Comparison of ENCODE assay signal across 2 fruit fly cellular contexts in the genomic region with DNA sequence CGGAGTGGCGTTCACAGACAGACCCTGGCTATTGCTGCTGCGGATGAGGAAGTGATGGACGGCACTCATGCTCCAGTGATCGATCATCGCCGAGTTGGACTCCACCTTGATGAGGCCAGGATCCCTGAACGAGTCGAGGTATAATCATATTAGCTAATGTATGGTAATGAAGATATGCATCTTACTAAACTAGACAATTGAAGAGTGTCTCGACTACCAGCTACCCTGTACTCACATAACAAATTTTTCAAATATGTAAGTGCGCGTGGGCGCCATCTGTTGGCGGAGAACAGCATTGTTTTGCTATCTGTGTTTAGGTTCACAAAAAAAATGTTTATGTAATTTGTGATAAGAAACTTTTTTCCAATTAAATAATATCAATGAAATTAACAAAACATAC.
A peak's percentile ranks its signal among the peaks of the same experiment; 100 is the strongest.
TF ChIP-seq lines count a peak whose summit lies in the region.

No protein-coding gene starts in this region.

- peak; percentile 48 to 65 for TF ChIP-seq CTCF in S2 (optimal IDR thresholded peaks at IDR 0.05; lab: Kevin White, UChicago)
- peak; percentile 86 for TF ChIP-seq CTCF in whole organism, embryonic (GFP tag; optimal IDR thresholded peaks at IDR 0.05; lab: Kevin White, UChicago)

TF ChIP-seq in whole organism, embryonic, 481 proteins besides CTCF, POLR2A, EP300 and RAD21:
- no peak for TF ChIP-seq bowl (GFP tag; IDR thresholded peaks at IDR 0.05; lab: Robert Waterston, UW)
- peak; percentile 45 for TF ChIP-seq Scr (GFP tag; IDR thresholded peaks at IDR 0.05; lab: Robert Waterston, UW; ENCODE audit: partially characterized antibody)
- TF ChIP-seq CG6791 (GFP tag; IDR thresholded peaks at IDR 0.05; lab: Robert Waterston, UW; ENCODE audit: partially characterized antibody), result peak; percentile 59; the same call in 1 of the 3 replicates
- peak; percentile 12; the same call in 1 of the 2 replicates for TF ChIP-seq inv (GFP tag; IDR thresholded peaks at IDR 0.05; lab: Robert Waterston, UW; ENCODE audit: partially characterized antibody)
- peak; percentile 64; the same call in 2 of the 3 replicates for TF ChIP-seq HLH4C (GFP tag; IDR thresholded peaks at IDR 0.05; lab: Robert Waterston, UW; ENCODE audit: partially characterized antibody)
- no peak for TF ChIP-seq MBD-R2 (GFP tag; IDR thresholded peaks at IDR 0.05; lab: Robert Waterston, UW)
- TF ChIP-seq Bgb (GFP tag; IDR thresholded peaks at IDR 0.05; lab: Robert Waterston, UW; ENCODE audit: partially characterized antibody), result peak; percentile 19; the same call in 1 of the 2 replicates
- no peak for TF ChIP-seq pnt (GFP tag; optimal IDR thresholded peaks at IDR 0.05; lab: Kevin White, UChicago)
- TF ChIP-seq hb (GFP tag; IDR thresholded peaks at IDR 0.05; lab: Robert Waterston, UW; ENCODE audit: partially characterized antibody), result peak; percentile 57; the same call in 1 of the 3 replicates
- peak; percentile 61 for TF ChIP-seq CG16813 (GFP tag; IDR thresholded peaks at IDR 0.05; lab: Robert Waterston, UW; ENCODE audit: partially characterized antibody)
- TF ChIP-seq jigr1 (GFP tag; IDR thresholded peaks at IDR 0.05; lab: Robert Waterston, UW), result no peak
- no peak for TF ChIP-seq Xrp1 (GFP tag; IDR thresholded peaks at IDR 0.05; lab: Robert Waterston, UW)
- TF ChIP-seq D19B (GFP tag; optimal IDR thresholded peaks at IDR 0.05; lab: Kevin White, UChicago), result peak; percentile 51
- no peak for TF ChIP-seq NfI (GFP tag; optimal IDR thresholded peaks at IDR 0.05; lab: Kevin White, UChicago)
- 0 out of 3 replicates have a peak, but pooled peaks have one; percentile 43 for TF ChIP-seq vnd (GFP tag; IDR thresholded peaks at IDR 0.05; lab: Robert Waterston, UW; ENCODE audit: partially characterized antibody)
- no peak for TF ChIP-seq ap (GFP tag; IDR thresholded peaks at IDR 0.05; lab: Robert Waterston, UW)
- no peak for TF ChIP-seq CG11085 (GFP tag; IDR thresholded peaks at IDR 0.05; lab: Robert Waterston, UW)
- TF ChIP-seq tna (GFP tag; IDR thresholded peaks at IDR 0.05; lab: Robert Waterston, UW; ENCODE audit: partially characterized antibody), result peak; percentile 50; the same call in 1 of the 2 replicates
- TF ChIP-seq ato (GFP tag; IDR thresholded peaks at IDR 0.05; lab: Robert Waterston, UW; ENCODE audit: partially characterized antibody), result peak; percentile 16; the same call in 1 of the 2 replicates
- TF ChIP-seq nerfin-2 (GFP tag; IDR thresholded peaks at IDR 0.05; lab: Robert Waterston, UW; ENCODE audit: partially characterized antibody), result peak; percentile 33; the same call in 1 of the 2 replicates
- no peak for TF ChIP-seq CG31224 (GFP tag; IDR thresholded peaks at IDR 0.05; lab: Robert Waterston, UW)
- TF ChIP-seq mld (GFP tag; IDR thresholded peaks at IDR 0.05; lab: Robert Waterston, UW; ENCODE audit: partially characterized antibody), result 0 out of 3 replicates have a peak, but pooled peaks have one; percentile 17
- TF ChIP-seq Pdp1 (GFP tag; optimal IDR thresholded peaks at IDR 0.05; lab: Kevin White, UChicago), result peak in 1 of 2 experiments; percentile 9
- peak; percentile 13; the same call in 1 of the 3 replicates for TF ChIP-seq CG7963 (GFP tag; IDR thresholded peaks at IDR 0.05; lab: Robert Waterston, UW; ENCODE audit: partially characterized antibody)
- 0 out of 2 replicates have a peak, but pooled peaks have one; percentile 35 for TF ChIP-seq bbx (GFP tag; IDR thresholded peaks at IDR 0.05; lab: Robert Waterston, UW; ENCODE audit: partially characterized antibody)
